Worm (Caenorhabditis elegans) whole organism, young adult: ENCODE measurements around the gene col-86.

Experiments
- B0336.3 ChIP-seq: fragments of 200-800 bp; sonication (Bioruptor generic); IDR thresholded peaks from 2 replicates; pipeline ENCODE4 v1.3.6; 2022; ENCODE audit warnings: missing genetic modification characterization, missing compliant biosample characterization
- C06A6.2 ChIP-seq: fragments of 200-800 bp; sonication (Bioruptor generic); conservative IDR thresholded peaks from 2 replicates; pipeline ENCODE4 v1.3.6; 2022; ENCODE audit warnings: missing genetic modification characterization, missing compliant biosample characterization
- F22D6.2 ChIP-seq: sonication (generic microtip); optimal IDR thresholded peaks from 2 replicates; lab custom pipeline; 2016; ENCODE audit warnings: mild to moderate bottlenecking, missing genetic modification characterization, missing compliant biosample characterization
- F37B4.10 ChIP-seq: fragments of 200-800 bp; sonication (Bioruptor generic); IDR thresholded peaks from 2 replicates; pipeline ENCODE4 v1.3.6; 2022; ENCODE audit warnings: missing genetic modification characterization, missing compliant biosample characterization
- F39B2.1 ChIP-seq: fragments of 200-800 bp; sonication (Bioruptor generic); IDR thresholded peaks from 2 replicates; pipeline ENCODE4 v1.3.6; 2022; ENCODE audit warnings: missing genetic modification reagents, missing genetic modification characterization, missing compliant biosample characterization
- T26A5.8 ChIP-seq: sonication (generic microtip); optimal IDR thresholded peaks from 2 replicates; lab custom pipeline; 2016; ENCODE audit warnings: missing genetic modification characterization, missing compliant biosample characterization
- Y67H2A.10 ChIP-seq: fragments of 200-800 bp; sonication (Bioruptor generic); conservative IDR thresholded peaks from 2 replicates; pipeline ENCODE4 v1.3.6; 2022; ENCODE audit warnings: missing genetic modification reagents, missing genetic modification characterization, missing compliant biosample characterization
- akir-1 ChIP-seq: fragments of 200-800 bp; sonication (Bioruptor generic); optimal IDR thresholded peaks from 2 replicates; lab custom pipeline; 2018; ENCODE audit warnings: mild to moderate bottlenecking, missing genetic modification characterization, moderate library complexity, missing compliant biosample characterization
- atf-7 ChIP-seq: sonication (generic microtip); optimal IDR thresholded peaks from 2 replicates; lab custom pipeline; 2017; ENCODE audit warnings: mild to moderate bottlenecking, missing genetic modification characterization, missing compliant biosample characterization
- attf-3 ChIP-seq: fragments of 200-800 bp; sonication (Bioruptor generic); conservative IDR thresholded peaks from 2 replicates; pipeline ENCODE4 v1.3.6; 2022; ENCODE audit warnings: missing genetic modification reagents, missing genetic modification characterization, missing compliant biosample characterization
- attf-5 ChIP-seq: fragments of 200-800 bp; sonication (Bioruptor generic); optimal IDR thresholded peaks from 2 replicates; lab custom pipeline; 2018; ENCODE audit warnings: mild to moderate bottlenecking, missing genetic modification characterization, missing compliant biosample characterization
- attf-6 ChIP-seq: fragments of 200-800 bp; sonication (Bioruptor generic); IDR thresholded peaks from 2 replicates; pipeline ENCODE4 v1.3.6; 2022; ENCODE audit warnings: missing genetic modification reagents, missing genetic modification characterization, missing compliant biosample characterization
- cebp-1 ChIP-seq, 2 experiments: fragments of 200-800 bp in 1 of 2; sonication (Bioruptor generic) in 1 of 2; sonication (generic microtip) in 1 of 2; IDR thresholded peaks in 1 of 2; optimal IDR thresholded peaks in 1 of 2; 2 replicates each; pipeline versions ENCODE4 v1.3.6 to Lab custom; 2017 to 2022; ENCODE audit warnings: missing compliant biosample characterization in 2 of 2, missing genetic modification characterization in 2 of 2, mild to moderate bottlenecking in 1 of 2, missing genetic modification reagents in 1 of 2, moderate library complexity in 1 of 2
- ceh-27 ChIP-seq: fragments of 200-800 bp; sonication (Bioruptor generic); optimal IDR thresholded peaks from 2 replicates; lab custom pipeline; 2018; ENCODE audit warnings: mild to moderate bottlenecking, missing genetic modification characterization, moderate library complexity, missing compliant biosample characterization
- ceh-58 ChIP-seq: fragments of 200-800 bp; sonication (Bioruptor generic); IDR thresholded peaks from 2 replicates; pipeline ENCODE4 v1.3.6; 2022; ENCODE audit warnings: missing genetic modification characterization, missing compliant biosample characterization
- chd-7 ChIP-seq: sonication (generic microtip); optimal IDR thresholded peaks from 2 replicates; lab custom pipeline; 2016; ENCODE audit warnings: mild to moderate bottlenecking, missing genetic modification characterization, moderate library complexity, missing compliant biosample characterization
- efl-1 ChIP-seq: fragments of 150-350 bp; optimal IDR thresholded peaks from 2 replicates; lab custom pipeline; 2014; ENCODE audit warnings: missing biosample characterization, missing genetic modification reagents, missing genetic modification characterization
- ekl-4 ChIP-seq: fragments of 200-800 bp; sonication (Bioruptor generic); IDR thresholded peaks from 2 replicates; pipeline ENCODE4 v1.3.6; 2022; ENCODE audit warnings: missing genetic modification reagents, missing genetic modification characterization, missing compliant biosample characterization
- him-1 ChIP-seq: sonication (generic microtip); optimal IDR thresholded peaks from 2 replicates; lab custom pipeline; 2016; ENCODE audit warnings: missing genotype, missing genetic modification reagents, missing genetic modification characterization, missing compliant biosample characterization
- hsf-1 ChIP-seq: fragments of 200-800 bp; sonication (Bioruptor generic); IDR thresholded peaks from 2 replicates; pipeline ENCODE4 v1.3.6; 2022; ENCODE audit warnings: missing genetic modification reagents, missing genetic modification characterization, missing compliant biosample characterization
- let-607 ChIP-seq, 2 experiments: fragments of 200-800 bp in 1 of 2; sonication (Bioruptor generic) in 1 of 2; sonication (generic microtip) in 1 of 2; optimal IDR thresholded peaks; 2 replicates each; lab custom pipeline; 2016 to 2018; ENCODE audit warnings: mild to moderate bottlenecking in 2 of 2, missing compliant biosample characterization in 2 of 2, missing genetic modification characterization in 2 of 2, moderate library complexity in 2 of 2, missing genotype in 1 of 2
- lin-54 ChIP-seq: fragments of 200-800 bp; sonication (Bioruptor generic); optimal IDR thresholded peaks from 2 replicates; lab custom pipeline; 2018; ENCODE audit warnings: mild to moderate bottlenecking, missing genetic modification characterization, missing compliant biosample characterization
- madf-10 ChIP-seq: sonication (generic microtip); optimal IDR thresholded peaks from 2 replicates; lab custom pipeline; 2016; ENCODE audit warnings: mild to moderate bottlenecking, missing genetic modification characterization, missing compliant biosample characterization
- madf-3 ChIP-seq: fragments of 200-800 bp; sonication (Bioruptor generic); IDR thresholded peaks from 2 replicates; pipeline ENCODE4 v1.3.6; 2022; ENCODE audit warnings: missing genetic modification reagents, missing genetic modification characterization, missing compliant biosample characterization
- mcd-1 ChIP-seq: fragments of 200-800 bp; sonication (Bioruptor generic); IDR thresholded peaks from 2 replicates; pipeline ENCODE4 v1.3.6; 2022; ENCODE audit warnings: missing genetic modification reagents, missing genetic modification characterization, missing compliant biosample characterization
- nfyb-1 ChIP-seq: fragments of 200-800 bp; sonication (Bioruptor generic); IDR thresholded peaks from 2 replicates; pipeline ENCODE4 v1.3.6; 2022; ENCODE audit warnings: missing genetic modification reagents, missing genetic modification characterization, missing compliant biosample characterization
- nhr-179 ChIP-seq: sonication (generic microtip); optimal IDR thresholded peaks from 2 replicates; lab custom pipeline; 2016; ENCODE audit warnings: mild to moderate bottlenecking, missing genetic modification characterization, missing compliant biosample characterization
- nhr-80 ChIP-seq: sonication (generic microtip); optimal IDR thresholded peaks from 2 replicates; lab custom pipeline; 2016; ENCODE audit warnings: missing genetic modification characterization, missing compliant biosample characterization
- rcor-1 ChIP-seq: fragments of 200-800 bp; sonication (Bioruptor generic); IDR thresholded peaks from 2 replicates; pipeline ENCODE4 v1.3.6; 2022; ENCODE audit warnings: missing genetic modification reagents, missing genetic modification characterization, missing compliant biosample characterization
- snpc-4 ChIP-seq, 5 experiments: fragments of 150-350 bp in 1 of 5; sonication (generic microtip) in 4 of 5; optimal IDR thresholded peaks; 2 replicates each; lab custom pipeline; 2014 to 2018; ENCODE audit warnings: missing genetic modification characterization in 5 of 5, missing biosample characterization in 3 of 5, antibody characterized with exemption in 2 of 5, mild to moderate bottlenecking in 2 of 5, missing compliant biosample characterization in 2 of 5, missing genotype in 2 of 5, moderate library complexity in 2 of 5, missing genetic modification reagents in 1 of 5
- somi-1 ChIP-seq: fragments of 200-800 bp; sonication (Bioruptor generic); optimal IDR thresholded peaks from 2 replicates; lab custom pipeline; 2018; ENCODE audit warnings: mild to moderate bottlenecking, missing genetic modification characterization, missing compliant biosample characterization
- tbp1 ChIP-seq: fragments of 200-800 bp; sonication (Bioruptor generic); optimal IDR thresholded peaks from 2 replicates; lab custom pipeline; 2018; ENCODE audit warnings: mild to moderate bottlenecking, missing genetic modification characterization, missing compliant biosample characterization
- unc-130 ChIP-seq: sonication (generic microtip); optimal IDR thresholded peaks from 2 replicates; lab custom pipeline; 2016; ENCODE audit warnings: missing genetic modification reagents, missing genetic modification characterization, missing compliant biosample characterization
- unc-62 ChIP-seq: fragments of 150-350 bp; optimal IDR thresholded peaks from 2 replicates; lab custom pipeline; 2014; ENCODE audit warnings: missing biosample characterization, missing genetic modification reagents, missing genetic modification characterization
- xnd-1 ChIP-seq: sonication (generic microtip); optimal IDR thresholded peaks from 2 replicates; lab custom pipeline; 2016; ENCODE audit warnings: missing genotype, missing genetic modification reagents, missing genetic modification characterization, missing compliant biosample characterization
- zfh-2 ChIP-seq: fragments of 200-800 bp; sonication (Bioruptor generic); conservative IDR thresholded peaks from 2 replicates; pipeline ENCODE4 v1.3.6; 2022; ENCODE audit warnings: missing genetic modification reagents, missing genetic modification characterization, missing compliant biosample characterization
- ztf-18 ChIP-seq: sonication (generic microtip); optimal IDR thresholded peaks from 2 replicates; lab custom pipeline; 2016; ENCODE audit warnings: missing genotype, mild to moderate bottlenecking, missing genetic modification characterization, missing compliant biosample characterization
- ztf-25 ChIP-seq: fragments of 200-800 bp; sonication (Bioruptor generic); IDR thresholded peaks from 2 replicates; pipeline ENCODE4 v1.3.6; 2022; ENCODE audit warnings: missing genetic modification reagents, missing genetic modification characterization, missing compliant biosample characterization
- ztf-26 ChIP-seq: sonication (generic microtip); optimal IDR thresholded peaks from 2 replicates; lab custom pipeline; 2017; ENCODE audit warnings: missing genetic modification characterization, missing compliant biosample characterization
- ztf-3 ChIP-seq: fragments of 200-800 bp; sonication (Bioruptor generic); optimal IDR thresholded peaks from 2 replicates; lab custom pipeline; 2018; ENCODE audit warnings: mild to moderate bottlenecking, missing genetic modification characterization, missing compliant biosample characterization

col-86 gene

DNA sequence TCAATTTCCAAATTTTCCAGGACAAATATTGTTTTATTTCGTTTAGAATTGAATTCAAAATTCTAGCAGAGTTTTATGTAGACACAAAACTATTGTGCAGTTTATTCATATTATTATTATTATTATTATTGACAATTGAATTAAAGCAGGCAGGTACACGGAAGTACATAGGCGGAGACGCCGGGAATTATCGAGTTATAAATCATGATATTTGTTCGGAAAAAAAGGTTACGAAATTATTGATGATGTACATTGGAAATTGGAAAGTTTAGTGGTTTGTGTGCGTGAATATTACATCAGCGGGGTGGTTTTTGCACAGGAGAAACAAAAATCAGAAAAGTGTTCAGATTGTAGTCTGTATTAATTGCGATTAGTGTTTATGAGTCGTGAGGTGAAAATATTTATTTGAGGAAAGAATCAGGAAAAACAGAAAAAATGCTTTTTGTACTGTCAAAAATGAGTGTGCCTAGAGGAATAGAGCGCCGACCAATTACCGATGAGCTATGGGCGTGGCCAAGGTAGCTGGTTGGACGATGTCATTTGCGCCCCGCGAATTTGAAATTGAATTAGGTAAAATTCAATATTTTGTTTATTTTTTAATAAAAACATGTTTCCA, 21.7 kb downstream of the col-86 start:
- TF ChIP-seq C06A6.2 (GFP tag; lab: Robert Waterston, UW) (no peak), F39B2.1 (GFP tag; lab: Robert Waterston, UW) (no peak), nfyb-1 (no peak; the same call in none of the 2 replicates), F22D6.2 (tag; lab: Kevin White, UChicago) (no peak), mcd-1 (GFP tag; lab: Robert Waterston, UW) (no peak), let-607 (tag; optimal IDR thresholded peaks at IDR 0.05; lab: Kevin White, UChicago) (peak in 1 of 2 experiments; percentile 26), him-1 (tag; lab: Kevin White, UChicago) (no peak), rcor-1 (GFP tag; lab: Robert Waterston, UW) (no peak), ceh-27 (GFP tag; lab: Kevin White, UChicago) (no peak), cebp-1 (GFP tag; IDR thresholded peaks at IDR 0.05; lab: Robert Waterston, UW) (peak; percentile 75; the same call in 1 of the 2 replicates), cebp-1 (tag; optimal IDR thresholded peaks at IDR 0.05; lab: Kevin White, UChicago) (peak; percentile 83), madf-10 (tag; lab: Kevin White, UChicago) (no peak), nhr-179 (tag; lab: Kevin White, UChicago) (no peak), ztf-3 (GFP tag; lab: Kevin White, UChicago) (no peak), ztf-26 (tag; lab: Kevin White, UChicago) (no peak), ceh-58 (GFP tag; lab: Robert Waterston, UW) (no peak), T26A5.8 (tag; lab: Kevin White, UChicago) (no peak), tbp1 (GFP tag; lab: Kevin White, UChicago) (peak; percentile 6), nhr-80 (tag; lab: Kevin White, UChicago) (peak; percentile 62), B0336.3 (peak; percentile 48; the same call in 1 of the 2 replicates), lin-54 (GFP tag; lab: Kevin White, UChicago) (no peak), F37B4.10 (GFP tag; lab: Robert Waterston, UW) (no peak), attf-6 (no peak), xnd-1 (tag; lab: Kevin White, UChicago) (no peak), Y67H2A.10 (GFP tag; lab: Robert Waterston, UW) (no peak), ekl-4 (no peak), unc-130 (GFP tag; lab: Kevin White, UChicago) (no peak), somi-1 (GFP tag; lab: Kevin White, UChicago) (no peak), ztf-18 (tag; lab: Kevin White, UChicago) (no peak), ztf-25 (GFP tag; lab: Robert Waterston, UW) (no peak), atf-7 (no peak), madf-3 (GFP tag; lab: Robert Waterston, UW) (no peak), unc-62 (GFP tag; lab: Kevin White, UChicago) (no peak), attf-3 (GFP tag; lab: Robert Waterston, UW) (no peak), akir-1 (GFP tag; lab: Kevin White, UChicago) (no peak), attf-5 (GFP tag; lab: Kevin White, UChicago) (peak; percentile 21), efl-1 (GFP tag; lab: Kevin White, UChicago) (no peak), chd-7 (tag; lab: Kevin White, UChicago) (no peak), snpc-4 (GFP tag; optimal IDR thresholded peaks at IDR 0.05; lab: Kevin White, UChicago) (no peak), snpc-4 (tag; optimal IDR thresholded peaks at IDR 0.05; lab: Kevin White, UChicago) (no peak), zfh-2 (GFP tag; lab: Robert Waterston, UW) (no peak), hsf-1 (GFP tag; lab: Robert Waterston, UW) (no peak)
